Worm (Caenorhabditis elegans) whole organism, dauer: ENCODE results near the gene Y49E10.16.

Experiments used
- unc-62 ChIP-seq: sonication (generic microtip); optimal IDR thresholded peaks from 2 replicates; lab custom pipeline; 2017; ENCODE audit warnings: missing biosample characterization, missing genetic modification reagents, missing genetic modification characterization

Y49E10.16 gene

DNA sequence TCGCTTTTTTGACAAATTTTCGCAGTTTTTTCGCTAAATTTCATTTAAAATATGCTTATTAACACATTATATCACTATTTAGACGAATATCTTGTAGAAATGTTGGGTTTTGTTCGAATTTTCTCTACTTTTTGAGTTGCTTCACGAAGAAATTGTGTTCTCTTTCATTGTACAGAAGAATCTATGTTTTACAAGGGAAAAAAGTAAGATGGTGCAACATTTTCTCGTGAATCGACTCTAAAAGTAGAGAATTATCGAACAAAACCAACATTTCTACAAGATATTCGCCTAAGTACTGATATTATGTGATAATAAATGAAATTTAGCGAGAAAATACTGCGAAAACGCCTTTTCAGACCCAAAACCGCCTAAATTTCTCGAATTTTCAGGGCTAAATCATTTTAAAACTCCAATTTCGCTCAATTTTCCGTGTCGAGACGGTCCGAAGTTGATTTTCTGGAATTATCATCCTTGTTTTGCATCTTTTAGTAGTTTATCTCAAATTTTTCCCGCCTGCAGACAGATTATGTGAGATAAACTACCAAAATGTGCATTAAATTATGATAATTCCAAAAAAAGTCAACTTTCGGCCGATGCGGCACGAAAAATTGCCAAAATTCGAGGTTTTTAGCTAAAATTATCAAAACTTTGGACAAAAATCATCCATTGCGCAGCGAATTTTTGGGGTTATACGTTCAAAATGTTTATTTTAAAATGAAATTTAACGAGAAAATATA, 2.6 kb upstream of the Y49E10.16 start:
- TF ChIP-seq unc-62 = no peak

DNA sequence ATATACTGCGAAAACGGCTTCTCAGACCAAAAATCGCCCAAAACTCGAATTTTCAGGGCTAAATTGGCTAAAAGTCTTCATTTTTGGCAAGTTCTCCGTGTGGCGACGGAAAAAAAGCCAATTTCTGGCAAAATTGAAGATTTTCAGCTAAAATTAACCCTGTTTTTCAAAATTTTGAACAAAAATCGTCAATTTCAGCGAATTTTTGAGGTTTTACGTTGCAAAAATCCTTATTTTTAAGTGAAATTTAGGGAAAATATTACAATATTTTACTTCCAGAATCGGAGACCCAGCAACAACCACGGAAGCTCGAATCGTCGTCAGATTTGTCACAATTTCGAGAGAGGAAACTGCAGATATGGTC, 2.1 kb upstream of the Y49E10.16 start:
- no peak for TF ChIP-seq unc-62

DNA sequence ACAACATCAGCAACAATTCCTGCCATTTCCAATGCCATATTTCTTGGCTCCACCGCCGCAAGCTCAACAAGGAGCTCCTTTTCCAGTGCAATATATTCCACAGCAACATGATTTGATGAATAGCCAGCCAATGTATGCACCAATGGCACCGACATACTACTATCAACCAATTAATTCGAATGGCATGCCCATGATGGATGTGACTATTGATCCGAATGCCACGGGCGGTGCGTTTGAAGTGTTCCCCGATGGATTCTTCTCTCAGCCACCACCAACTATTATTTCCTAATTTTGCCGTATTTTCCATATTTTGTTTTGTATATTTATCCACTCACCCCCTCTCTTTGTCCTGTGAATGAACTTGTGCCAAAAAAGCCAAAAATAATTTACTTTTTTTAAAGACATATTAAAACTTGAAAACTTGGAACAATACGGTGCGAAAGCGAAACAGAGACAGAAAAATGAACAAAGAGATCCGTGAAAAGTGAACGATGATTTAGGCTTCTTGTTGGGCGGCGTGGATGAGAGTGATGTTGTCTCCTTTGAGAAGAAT, 1.4 kb upstream of the Y49E10.16 start:
- no peak for TF ChIP-seq unc-62

DNA sequence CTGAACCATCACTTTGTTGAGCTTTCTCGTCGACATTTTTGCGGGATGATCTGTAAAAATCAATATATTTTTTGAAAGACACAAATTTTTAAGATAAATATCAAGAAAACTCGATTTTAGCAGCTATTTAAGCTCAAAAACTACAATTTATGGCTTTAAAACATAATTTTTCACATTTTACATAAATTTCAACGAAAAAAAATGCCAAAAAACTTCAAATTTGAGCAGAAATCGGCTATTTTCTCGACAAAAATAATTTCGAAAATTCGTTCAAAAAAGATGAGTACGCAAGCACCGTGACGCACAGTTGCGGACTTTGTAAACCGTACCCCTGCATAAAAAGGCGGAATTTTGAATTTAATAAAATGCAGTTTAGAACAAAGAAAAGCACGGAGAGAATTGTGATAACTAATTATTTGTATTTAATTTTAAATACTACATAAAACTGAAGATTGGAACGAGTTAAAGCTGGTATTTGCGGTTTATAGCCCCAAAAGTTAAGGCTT, 677 bp upstream of the Y49E10.16 start, which contains the start of gene snr-6:
snr-6 (minus strand) TSS at position 51 of the 506 bp plus-strand sequence.
- no peak for TF ChIP-seq unc-62

DNA sequence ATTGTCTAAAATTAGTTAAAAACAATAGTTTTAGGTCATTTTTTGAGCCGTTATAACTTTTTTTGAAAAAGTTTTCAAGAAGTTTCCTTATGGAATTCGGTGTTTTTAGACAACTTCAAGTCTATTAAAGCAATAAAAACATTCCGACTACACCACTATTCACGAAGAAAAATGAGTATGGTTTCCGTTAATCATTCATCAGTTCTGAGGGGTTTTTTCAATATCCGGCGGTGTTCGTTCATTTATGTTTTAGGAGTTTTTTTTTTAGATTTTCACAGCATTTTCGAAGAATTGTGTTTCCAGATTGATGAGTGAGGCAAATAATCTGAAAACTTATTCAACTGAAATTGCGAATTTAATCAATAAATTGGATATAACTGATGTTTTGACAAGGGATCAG, 3.8 kb downstream of the Y49E10.16 start, which contains the start of gene Y49E10.27:
Y49E10.27 (plus strand) TSS at position 301 of the 400 bp plus-strand sequence.
- TF ChIP-seq unc-62 = no peak

DNA sequence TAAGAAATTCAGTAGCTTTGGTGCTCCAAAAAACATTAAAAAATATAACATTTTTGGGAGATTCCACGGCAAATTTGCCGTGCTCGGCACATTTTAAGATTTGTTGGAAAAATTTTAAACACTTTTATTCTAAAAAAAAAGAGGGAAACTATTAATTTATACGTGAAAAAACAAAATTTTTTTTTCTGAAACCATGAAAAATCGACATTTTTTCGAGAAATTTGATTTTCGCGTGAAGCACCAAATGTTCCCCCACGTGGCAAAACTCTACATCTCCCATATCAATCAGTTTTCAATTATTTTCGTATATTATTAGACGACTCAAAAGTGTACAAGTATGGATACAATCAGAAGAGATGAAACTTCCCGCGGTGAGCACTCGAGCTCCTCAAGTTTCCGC, 5.9 kb downstream of the Y49E10.16 start, which contains the start of gene fbxa-218:
fbxa-218 (plus strand) TSS at position 301 of the 400 bp plus-strand sequence.
- TF ChIP-seq unc-62 = no peak

DNA sequence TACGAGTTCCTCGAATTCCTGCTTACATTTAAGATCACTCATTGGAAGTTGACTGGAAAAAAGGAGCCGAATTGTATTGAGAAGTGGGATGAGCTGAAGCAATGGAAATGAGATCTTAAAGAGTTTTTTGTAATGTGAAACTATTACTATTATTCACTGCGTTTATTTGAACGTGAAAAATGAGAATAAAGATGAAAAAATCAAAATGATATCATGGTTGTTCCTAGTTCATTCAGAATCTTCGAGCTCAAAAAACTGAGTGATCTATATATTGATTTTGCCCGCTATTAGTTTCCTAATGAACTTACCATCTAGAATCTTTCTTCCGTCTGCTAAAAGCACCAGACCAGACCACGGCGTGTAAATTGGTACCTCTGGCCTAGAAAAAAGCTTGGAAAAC, 6.7 kb downstream of the Y49E10.16 start:
- TF ChIP-seq unc-62 = no peak

DNA sequence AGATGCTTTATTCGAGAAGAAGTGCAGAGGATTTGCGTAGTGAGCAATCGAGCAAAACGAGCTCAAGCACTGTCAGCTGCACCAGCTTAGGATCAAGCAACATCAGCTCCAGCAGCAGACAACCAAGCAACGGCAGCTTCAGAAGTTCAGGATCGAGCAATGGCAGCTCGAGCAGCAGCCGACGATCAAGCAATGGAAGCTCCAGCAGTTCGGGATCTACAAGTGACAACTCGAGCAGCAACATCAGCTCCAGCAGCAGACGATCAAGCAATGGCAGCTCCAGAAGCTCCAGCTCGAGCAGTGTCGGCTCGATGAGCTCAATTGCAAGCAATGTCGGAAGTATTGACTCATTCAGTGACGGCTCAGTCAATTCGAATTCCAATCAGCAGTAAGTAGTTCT, 8.7 kb downstream of the Y49E10.16 start:
- no peak for TF ChIP-seq unc-62

DNA sequence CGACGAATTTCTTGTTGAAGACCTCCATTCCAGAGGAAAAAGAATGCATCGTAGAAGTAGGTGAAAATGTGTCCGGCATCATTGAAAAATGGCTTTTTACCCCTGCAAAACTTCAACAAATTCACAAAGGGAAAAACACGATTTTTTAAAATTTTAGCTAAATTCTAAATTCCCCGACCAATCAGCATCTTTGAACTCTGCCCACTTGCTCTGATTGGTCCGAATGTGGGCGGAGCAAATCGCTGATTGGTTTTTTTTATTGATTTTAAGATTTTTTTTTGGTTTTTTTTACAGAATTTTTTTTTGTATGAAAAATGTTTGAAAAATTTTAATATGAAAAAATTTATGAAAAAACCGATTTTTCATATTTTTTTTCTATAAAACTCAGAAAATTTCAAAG, 13.6 kb downstream of the Y49E10.16 start:
- no peak for TF ChIP-seq unc-62

DNA sequence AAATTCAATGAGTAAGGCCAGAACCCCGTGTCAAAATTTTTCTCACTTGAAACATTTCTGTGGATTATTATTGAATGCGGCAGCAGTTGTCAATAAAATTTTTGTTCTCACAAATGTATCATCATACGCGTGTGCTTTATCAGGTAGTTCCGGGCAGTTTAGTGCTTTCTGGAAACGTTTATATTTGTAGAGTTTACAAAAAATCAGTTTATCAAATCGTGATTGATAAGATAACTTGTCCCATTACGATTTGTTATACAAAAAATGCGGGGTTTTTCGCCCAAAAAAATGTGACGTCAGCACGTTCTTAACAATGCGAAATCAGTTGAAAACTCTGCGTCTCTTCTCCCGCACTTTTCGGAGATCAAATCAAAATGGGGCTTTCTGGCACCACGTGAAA, 14.9 kb downstream of the Y49E10.16 start:
- no peak for TF ChIP-seq unc-62

DNA sequence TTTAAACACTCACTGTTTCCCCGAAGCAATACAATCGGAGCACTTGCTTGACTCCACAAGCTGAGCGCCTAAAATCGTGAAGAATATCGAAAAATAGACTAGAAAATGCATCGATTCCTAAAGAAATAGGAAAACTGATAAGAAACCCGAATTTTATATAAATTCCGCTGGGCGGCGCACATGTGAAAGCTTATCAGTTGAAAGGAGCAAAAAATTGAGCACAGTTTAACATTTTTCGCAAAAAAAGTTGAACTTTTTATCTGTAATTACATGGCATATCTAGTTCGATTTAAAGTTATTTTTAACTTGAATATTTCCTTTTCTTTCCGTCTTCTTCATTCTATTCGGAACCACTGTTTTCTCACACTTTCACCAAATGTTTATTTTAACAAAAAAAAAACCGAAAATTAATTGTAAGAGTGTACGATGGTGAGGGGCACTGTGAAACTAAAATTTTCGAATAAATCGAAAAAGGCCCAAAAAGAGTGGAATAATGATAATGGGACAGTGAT, 15.7 kb downstream of the Y49E10.16 start, which contains the start of gene Y49E10.18:
Y49E10.18 (minus strand) TSS at position 116 of the 512 bp plus-strand sequence.
- no peak for TF ChIP-seq unc-62

DNA sequence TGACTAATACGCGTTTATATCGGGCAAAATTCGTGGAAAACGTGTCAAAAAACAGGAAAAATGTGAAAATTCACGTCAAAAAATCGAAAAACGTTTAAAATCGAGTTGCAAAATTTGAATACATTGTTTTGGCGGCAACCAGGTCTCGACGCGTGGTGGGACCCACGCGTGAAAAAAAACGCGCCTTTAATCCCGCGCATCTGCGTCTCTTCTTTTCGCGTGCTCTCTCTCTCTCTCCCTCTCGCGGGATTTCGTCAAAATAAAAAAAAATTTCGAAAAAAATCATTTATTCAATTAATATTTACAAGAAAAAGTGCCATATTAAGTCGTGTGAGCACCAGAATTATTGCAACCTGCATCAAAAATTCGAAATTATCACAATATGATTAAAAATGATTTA, 23.0 kb downstream of the Y49E10.16 start, which contains the start of gene ani-1:
ani-1 (minus strand) TSS at position 61 of the 400 bp plus-strand sequence.
- TF ChIP-seq unc-62 = no peak

DNA sequence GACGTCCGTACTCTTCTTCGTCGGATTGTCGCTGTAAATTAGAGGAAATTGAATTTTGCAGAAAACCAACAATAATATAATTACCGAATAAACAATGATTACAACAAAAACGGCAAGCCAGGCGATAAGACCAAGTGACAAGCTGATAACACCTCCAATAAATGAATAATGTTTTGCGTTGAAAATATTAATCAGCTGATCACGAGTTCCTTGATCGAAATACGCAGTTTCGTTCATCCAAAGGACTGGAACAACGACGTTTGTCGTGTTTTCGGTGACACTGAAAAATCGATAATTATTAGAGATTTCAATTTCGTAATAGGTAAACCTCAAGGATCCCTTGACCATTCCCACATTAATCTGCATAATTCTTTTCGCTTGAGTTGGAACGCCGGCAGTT, 23.5 kb downstream of the Y49E10.16 start:
- TF ChIP-seq unc-62 = no peak

DNA sequence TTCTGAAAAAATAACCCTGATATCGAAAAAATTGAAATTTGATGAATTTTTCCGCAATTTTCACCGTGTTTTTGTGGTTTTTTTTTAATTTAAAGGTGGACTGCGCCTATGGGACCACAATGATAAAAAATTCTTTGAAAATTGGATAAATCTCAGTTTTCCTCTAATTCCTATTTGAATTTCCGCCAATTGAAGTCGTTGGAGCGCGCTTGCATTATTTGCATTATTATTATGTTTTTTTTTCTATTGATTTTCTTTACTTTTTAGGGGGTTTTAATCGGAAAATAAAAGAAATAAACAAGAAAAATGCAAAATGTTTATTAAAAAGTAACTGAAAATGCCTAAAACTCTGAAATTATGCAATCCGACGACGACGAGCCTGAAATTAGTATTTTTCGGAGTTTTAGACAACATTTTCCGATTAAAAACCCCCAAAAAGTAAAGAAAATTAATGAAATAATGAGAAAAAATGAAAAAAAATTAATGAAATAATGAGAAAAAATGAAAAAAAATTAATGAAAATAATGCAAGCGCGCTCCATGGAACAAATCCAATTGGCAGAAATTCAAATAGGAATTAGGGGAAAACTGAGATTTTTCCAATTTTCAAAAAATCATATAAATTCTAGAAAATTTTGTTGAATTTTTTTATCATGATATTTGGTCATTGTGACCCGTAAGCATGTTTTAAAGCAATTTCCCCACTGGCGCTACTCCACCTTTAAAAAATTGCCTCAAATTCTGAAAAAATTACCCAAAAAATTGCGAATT, 25.5 kb downstream of the Y49E10.16 start:
- TF ChIP-seq unc-62 = no peak

DNA sequence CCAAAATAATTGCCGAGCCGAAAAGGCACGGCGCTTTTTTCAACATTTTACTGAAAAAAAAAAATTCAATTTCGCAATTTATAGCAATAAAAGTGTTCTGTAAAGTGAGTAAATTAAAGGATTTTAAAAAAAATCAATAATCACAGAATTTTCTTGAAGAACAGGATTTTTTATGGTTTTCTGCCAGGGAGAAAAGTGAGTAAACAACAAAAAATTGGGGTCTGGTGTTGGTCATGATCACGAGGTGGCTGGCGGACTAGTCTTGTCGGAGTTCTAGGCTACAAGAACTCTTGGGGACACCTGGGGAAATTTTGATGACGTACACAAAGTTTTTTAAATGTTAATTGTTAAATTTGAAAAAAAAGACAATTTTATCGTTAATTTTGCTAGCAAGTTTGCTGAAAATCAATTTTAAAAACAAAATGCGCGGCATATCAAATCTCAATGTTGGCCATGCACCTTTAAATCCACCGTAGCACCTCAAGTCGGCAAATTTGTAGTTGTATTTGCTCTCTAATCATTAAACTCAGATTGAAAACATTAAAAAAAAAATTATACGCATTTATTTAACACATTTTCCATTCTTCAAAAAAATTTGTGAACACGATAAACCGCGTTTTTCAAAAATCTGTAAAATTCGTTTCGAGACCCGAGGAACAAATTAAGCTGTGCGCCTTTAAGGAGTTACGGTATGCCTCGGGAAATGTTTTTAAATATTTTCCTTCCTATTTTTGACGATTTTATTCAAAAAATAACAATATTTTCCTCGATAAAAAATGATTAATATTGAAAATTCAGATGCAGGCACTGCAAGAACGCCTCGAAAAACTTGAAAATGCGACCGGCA, 26.7 kb downstream of the Y49E10.16 start, which contains the start of the genes scav-3 and Y49E10.21:
scav-3 (minus strand) TSS at position 50 of the 847 bp plus-strand sequence.
Y49E10.21 (plus strand) TSS at position 797 of the 847 bp plus-strand sequence.
- no peak for TF ChIP-seq unc-62

DNA sequence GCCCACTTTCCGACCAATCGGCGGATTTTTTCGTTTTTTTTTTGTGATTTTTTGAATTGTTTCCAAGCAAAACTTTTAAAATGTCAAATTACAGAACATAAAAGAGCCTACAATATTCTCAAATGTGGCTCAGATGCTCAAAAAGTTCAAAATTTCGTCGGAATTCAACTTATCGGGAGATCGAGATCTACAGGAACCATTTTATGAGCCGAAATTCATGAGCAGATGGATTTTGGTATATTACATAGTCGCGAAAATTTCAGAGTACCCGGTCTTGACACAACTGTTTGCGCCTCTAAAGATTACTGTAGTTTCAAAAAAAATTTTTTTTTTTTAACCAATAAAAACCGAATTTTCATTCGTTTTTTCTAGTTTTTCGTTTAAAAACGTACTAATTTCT, 28.7 kb downstream of the Y49E10.16 start:
- TF ChIP-seq unc-62 = no peak
